Worm (Caenorhabditis elegans): ENCODE results near the gene mig-5.

Gene mig-5

DNA sequence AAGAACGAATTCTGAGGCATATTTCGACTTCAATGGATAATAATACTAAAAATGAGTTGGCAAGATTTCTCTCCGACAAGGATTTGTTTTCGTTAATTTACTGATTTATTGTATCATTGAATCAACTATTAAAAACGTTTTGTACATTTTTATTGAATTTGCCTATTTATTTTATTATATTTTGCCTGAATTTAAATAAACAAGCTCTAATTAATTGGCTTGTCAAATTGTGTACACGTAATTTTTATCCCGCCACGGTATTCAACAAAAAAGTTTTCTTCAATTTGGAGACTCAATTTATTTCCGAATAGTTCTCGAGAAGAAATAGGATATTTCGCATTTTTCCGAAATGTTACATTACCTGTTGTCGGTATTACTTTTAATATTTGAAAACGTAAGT is 47.7 kb upstream of the mig-5 start, which contains the start of gene M110.7:
Gene M110.7, plus strand, starts transcription at position 301 of the 400 bp plus-strand sequence.
- no peak for TF ChIP-seq unc-62 (GFP tag; optimal IDR thresholded peaks at IDR 0.05)
- TF ChIP-seq nhr-21 (tag; optimal IDR thresholded peaks at IDR 0.05) = no peak
- TF ChIP-seq nhr-25 (tag; optimal IDR thresholded peaks at IDR 0.05) = no peak
- TF ChIP-seq F13H6.1 (tag; optimal IDR thresholded peaks at IDR 0.05) = no peak
- no peak for TF ChIP-seq snpc-4 (tag; optimal IDR thresholded peaks at IDR 0.05)
- no peak for TF ChIP-seq lin-13 (GFP tag; optimal IDR thresholded peaks at IDR 0.05)
- no peak for TF ChIP-seq nhr-23 (tag; optimal IDR thresholded peaks at IDR 0.05)
- TF ChIP-seq unc-39 (tag; optimal IDR thresholded peaks at IDR 0.05) = no peak
- TF ChIP-seq egl-27 (tag; optimal IDR thresholded peaks at IDR 0.05) = no peak

DNA sequence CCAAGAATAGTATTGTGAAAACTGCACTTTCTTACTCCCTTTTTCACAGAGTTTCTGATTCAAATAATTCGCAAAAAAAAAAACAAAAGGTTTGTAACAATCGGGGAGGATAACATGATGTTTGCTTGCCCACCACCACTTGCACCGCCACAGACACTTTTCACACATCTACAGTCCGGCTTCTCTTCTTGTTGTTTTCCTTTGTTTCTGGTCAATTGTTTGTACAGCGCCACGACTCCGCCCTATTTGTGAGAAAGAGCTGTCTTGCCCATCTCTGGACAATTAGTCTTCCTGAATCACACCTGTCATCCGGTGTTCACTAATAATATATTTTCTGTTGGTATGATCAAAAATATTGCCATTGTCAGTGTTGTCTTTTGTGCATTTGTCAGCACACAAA is 46.2 kb upstream of the mig-5 start, which contains the start of gene M110.9:
Gene M110.9, plus strand, starts transcription at position 301 of the 400 bp plus-strand sequence.
- TF ChIP-seq dmd-4 (tag; optimal IDR thresholded peaks at IDR 0.05) (no peak), zag-1 (tag; optimal IDR thresholded peaks at IDR 0.05) (no peak), gmeb-1 (tag; optimal IDR thresholded peaks at IDR 0.05) (no peak), lsy-2 (tag; optimal IDR thresholded peaks at IDR 0.05) (no peak), nhr-23 (tag; optimal IDR thresholded peaks at IDR 0.05) (no peak), blmp-1 (tag; optimal IDR thresholded peaks at IDR 0.05; ENCODE audit: insufficient read depth) (no peak), mbf-1 (tag; optimal IDR thresholded peaks at IDR 0.05) (no peak), ztf-1 (GFP tag; conservative IDR thresholded peaks at IDR 0.05) (no peak), nhr-129 (tag; optimal IDR thresholded peaks at IDR 0.05) (no peak), peb-1 (tag; optimal IDR thresholded peaks at IDR 0.05) (no peak), sma-9 (GFP tag; optimal IDR thresholded peaks at IDR 0.05) (no peak), sma-9 (tag; optimal IDR thresholded peaks at IDR 0.05) (no peak), sma-3 (GFP tag; optimal IDR thresholded peaks at IDR 0.05) (no peak), ceh-82 (tag; optimal IDR thresholded peaks at IDR 0.05) (no peak), nhr-10 (tag; optimal IDR thresholded peaks at IDR 0.05) (no peak), fos-1 (tag; optimal IDR thresholded peaks at IDR 0.05) (no peak), mab-5 (tag; optimal IDR thresholded peaks at IDR 0.05) (no peak), nhr-6 (tag; optimal IDR thresholded peaks at IDR 0.05) (no peak)

- TF ChIP-seq ztf-1 (GFP tag; conservative IDR thresholded peaks at IDR 0.05) (no peak), fos-1 (tag; optimal IDR thresholded peaks at IDR 0.05) (peak; percentile 43), C34F6.9 (tag; optimal IDR thresholded peaks at IDR 0.05) (peak; percentile 18), skn-1 (tag; optimal IDR thresholded peaks at IDR 0.05) (peak; percentile 7), elt-3 (tag; optimal IDR thresholded peaks at IDR 0.05) (no peak), nhr-23 (tag; optimal IDR thresholded peaks at IDR 0.05) (no peak), F13H6.1 (tag; optimal IDR thresholded peaks at IDR 0.05) (peak; percentile 41), sma-9 (GFP tag; optimal IDR thresholded peaks at IDR 0.05) (peak; percentile 54), sma-9 (tag; optimal IDR thresholded peaks at IDR 0.05) (no peak), crh-2 (tag; optimal IDR thresholded peaks at IDR 0.05) (peak; percentile 52)
These were observed 41.7 kb upstream of the mig-5 start for ce11 chrII:8226475-8226874.

ce11 chrII:8225914-8226313 is 41.1 kb upstream of the mig-5 start:
- TF ChIP-seq nhr-25 (tag; optimal IDR thresholded peaks at IDR 0.05) (peak; percentile 65), blmp-1 (tag; optimal IDR thresholded peaks at IDR 0.05; ENCODE audit: insufficient read depth) (peak; percentile 84), F13H6.1 (tag; optimal IDR thresholded peaks at IDR 0.05) (no peak)

DNA sequence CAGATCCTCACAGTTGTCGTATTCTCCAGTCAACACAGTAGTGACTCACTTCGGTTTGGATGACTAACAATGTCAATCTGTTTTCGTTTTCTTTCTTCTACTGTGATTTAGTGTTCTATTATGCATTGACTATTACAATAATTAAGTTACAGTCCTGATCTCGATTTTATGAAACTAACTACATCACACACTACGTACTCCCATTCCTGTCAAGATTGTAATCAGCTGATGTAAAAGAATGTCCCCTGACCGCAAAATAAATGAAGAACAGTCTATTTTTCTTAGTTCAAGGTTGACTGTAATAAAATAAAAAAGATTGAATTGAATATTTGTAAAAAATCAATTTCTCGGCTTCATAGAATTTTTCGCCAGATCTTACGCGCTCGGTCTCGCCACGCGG is 40.5 kb upstream of the mig-5 start:
- TF ChIP-seq nhr-25 (tag; optimal IDR thresholded peaks at IDR 0.05) = peak; percentile 47
- no peak for TF ChIP-seq unc-39 (tag; optimal IDR thresholded peaks at IDR 0.05)

ce11 chrII:8224623-8225022 is 39.8 kb upstream of the mig-5 start:
- TF ChIP-seq Y55F3AM.14 (GFP tag; optimal IDR thresholded peaks at IDR 0.05) = no peak
- TF ChIP-seq sem-4 (tag; optimal IDR thresholded peaks at IDR 0.05) = no peak
- TF ChIP-seq unc-55 (GFP tag; optimal IDR thresholded peaks at IDR 0.05) = no peak
- TF ChIP-seq sma-3 (GFP tag; optimal IDR thresholded peaks at IDR 0.05) = no peak
- TF ChIP-seq peb-1 (tag; optimal IDR thresholded peaks at IDR 0.05) = no peak
- no peak for TF ChIP-seq nhr-237 (tag; optimal IDR thresholded peaks at IDR 0.05)
- no peak for TF ChIP-seq unc-39 (tag; optimal IDR thresholded peaks at IDR 0.05)
- peak; percentile 3 for TF ChIP-seq elt-1 (tag; optimal IDR thresholded peaks at IDR 0.05)
- no peak for TF ChIP-seq elt-3 (tag; optimal IDR thresholded peaks at IDR 0.05)
- peak; percentile 8 for TF ChIP-seq fos-1 (tag; optimal IDR thresholded peaks at IDR 0.05)
- no peak for TF ChIP-seq ama-1 (optimal IDR thresholded peaks at IDR 0.05)
- peak; percentile 9 for TF ChIP-seq nhr-129 (tag; optimal IDR thresholded peaks at IDR 0.05)
- no peak for TF ChIP-seq nhr-12 (tag; optimal IDR thresholded peaks at IDR 0.05)
- no peak for TF ChIP-seq nhr-11 (tag; optimal IDR thresholded peaks at IDR 0.05)
